Worm (Caenorhabditis elegans): Measurements from ENCODE around the gene prdx-2.
A peak's percentile ranks its signal among the peaks of the same experiment; 100 is the strongest.

The prdx-2 gene

DNA sequence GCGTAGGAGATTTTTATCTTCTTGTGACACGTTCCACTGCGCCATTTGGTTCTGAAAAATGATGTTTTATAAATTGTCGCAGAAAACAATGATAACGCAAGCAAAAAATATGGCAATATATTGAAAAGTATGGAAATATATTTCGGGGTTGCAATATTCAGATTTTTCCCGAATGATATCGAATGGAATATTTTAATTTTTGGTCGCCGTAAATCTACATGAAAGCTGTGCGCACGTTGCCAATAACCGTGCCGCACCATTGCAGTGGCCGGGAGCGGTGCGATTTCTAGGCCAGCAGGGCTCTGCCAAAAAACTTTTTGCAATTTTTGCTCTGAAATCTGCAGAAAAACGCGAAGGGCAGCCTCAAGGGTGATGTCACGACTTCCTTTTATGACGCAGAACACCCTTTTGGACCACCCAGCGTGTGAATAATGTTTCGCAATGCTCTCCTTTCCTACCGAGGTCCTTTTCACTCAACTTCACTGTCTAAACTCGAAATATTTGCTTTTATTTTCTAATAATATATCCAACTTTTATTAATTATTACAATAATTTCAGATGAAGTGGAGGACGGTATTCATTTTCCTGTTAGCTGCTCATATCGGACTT lies 19.8 kb upstream of the prdx-2 start, which contains the start of the genes F09E5.11 and bmy-1 (continued):
- no peak for TF ChIP-seq daf-8 (GFP tag; IDR thresholded peaks at IDR 0.05)
- TF ChIP-seq nhr-25 (tag; optimal IDR thresholded peaks at IDR 0.05; ENCODE audit: borderline replicate concordance, insufficient read depth), result peak; percentile 2
- no peak for TF ChIP-seq egl-27 (tag; optimal IDR thresholded peaks at IDR 0.05)
- no peak for TF ChIP-seq jun-1 (tag; optimal IDR thresholded peaks at IDR 0.05)
- no peak for TF ChIP-seq zip-2 (tag; optimal IDR thresholded peaks at IDR 0.05)

DNA sequence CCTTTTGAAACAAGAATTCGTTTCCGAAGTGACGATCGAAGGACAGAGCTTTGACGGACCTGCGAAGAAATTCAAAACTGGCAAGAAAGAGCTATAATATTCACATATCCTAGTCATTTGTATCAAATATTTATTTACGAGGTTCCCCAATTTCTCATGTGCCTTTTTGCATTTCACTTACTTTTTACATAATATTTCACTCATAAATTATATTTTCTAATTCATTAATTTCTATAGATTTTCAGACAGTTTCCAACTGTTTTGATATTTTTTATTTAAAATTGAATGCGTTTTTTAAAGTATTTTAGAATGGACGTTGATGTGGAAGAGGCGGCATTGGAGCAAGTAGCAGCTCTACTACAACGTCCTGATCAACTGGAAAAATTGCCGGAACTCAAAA lies 18.7 kb upstream of the prdx-2 start, which contains the start of gene sec-6:
Gene sec-6 (plus strand): TSS at position 301 of the 400 bp plus-strand sequence.
- TF ChIP-seq nhr-102 (tag; optimal IDR thresholded peaks at IDR 0.05), result no peak

DNA sequence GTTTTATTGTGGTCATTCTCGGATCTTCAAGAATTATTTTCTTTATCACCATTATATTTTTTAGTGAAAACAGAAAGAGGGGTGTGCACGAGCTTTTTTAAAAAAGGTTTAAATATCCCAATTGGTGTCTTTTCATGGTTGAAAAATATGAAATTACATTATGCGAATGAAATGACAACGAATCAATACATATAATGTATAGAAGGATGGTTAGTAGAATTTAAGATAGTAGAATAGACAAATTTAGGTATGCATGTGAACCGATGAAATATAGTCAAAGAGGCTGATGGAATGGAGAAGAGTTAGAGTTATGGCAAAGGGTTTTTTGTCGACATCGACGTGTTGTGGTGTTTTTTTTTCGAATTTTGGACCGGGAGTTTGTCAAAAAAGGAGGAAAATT lies 13.5 kb upstream of the prdx-2 start:
- TF ChIP-seq aha-1 (tag) (peak; percentile 22), unc-62 (GFP tag; optimal IDR thresholded peaks at IDR 0.05 in 1 of 2) (peak in 1 of 2 experiments; percentile 90), unc-62 (tag; optimal IDR thresholded peaks at IDR 0.05) (no peak), daf-12 (tag; optimal IDR thresholded peaks at IDR 0.05) (no peak)

ce11 chrII:5365645-5366044 lies 12.3 kb upstream of the prdx-2 start, which contains the start of gene F09E5.16:
Gene F09E5.16, minus strand, starts transcription at chrII:5365745.
- TF ChIP-seq spr-1 (tag; optimal IDR thresholded peaks at IDR 0.05) (no peak), hlh-30 (tag; optimal IDR thresholded peaks at IDR 0.05; ENCODE audit: insufficient read depth) (no peak)

DNA sequence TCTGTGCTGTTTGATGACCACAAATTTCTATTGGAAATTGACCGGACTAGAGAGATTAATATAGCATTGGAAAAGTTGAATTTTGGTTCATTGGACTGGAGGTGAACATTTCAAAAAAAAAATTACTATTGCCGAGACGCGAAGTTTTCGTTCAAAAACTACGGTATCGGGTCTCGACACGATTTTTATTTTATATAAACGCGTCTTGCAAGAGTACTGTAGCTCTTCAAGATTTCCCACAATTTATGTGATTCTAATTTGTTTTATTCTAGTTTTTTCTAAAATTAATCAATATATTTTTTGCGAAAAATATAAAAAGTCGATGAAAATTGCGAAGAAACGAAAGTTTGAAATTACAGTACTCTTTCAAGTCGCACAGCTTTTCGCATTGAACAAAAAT lies 7.4 kb upstream of the prdx-2 start, which contains the start of gene F09E5.12:
Gene F09E5.12 (minus strand): TSS at position 101 of the 400 bp plus-strand sequence.
- TF ChIP-seq aha-1 (tag) (peak; percentile 3), unc-62 (GFP tag; optimal IDR thresholded peaks at IDR 0.05 in 1 of 2) (no peak), unc-62 (tag; optimal IDR thresholded peaks at IDR 0.05) (no peak), egl-43 (GFP tag; IDR thresholded peaks at IDR 0.05) (no peak)

- TF ChIP-seq hmg-1.1 (GFP tag; IDR thresholded peaks at IDR 0.05) (peak; percentile 73; the same call in 1 of the 2 replicates), nhr-11 (tag; optimal IDR thresholded peaks at IDR 0.05) (peak; percentile 89), hif-1 (tag; optimal IDR thresholded peaks at IDR 0.05) (peak in 1 of 2 experiments; percentile 58), Y75B8A.6 (GFP tag; IDR thresholded peaks at IDR 0.05) (no peak), snpc-1.2 (GFP tag; IDR thresholded peaks at IDR 0.05) (no peak), pha-4 (GFP tag; IDR thresholded peaks at IDR 0.05) (peak; percentile 65), pha-4 (tag; optimal IDR thresholded peaks at IDR 0.05) (peak; percentile 15), ceh-28 (tag; optimal IDR thresholded peaks at IDR 0.05) (no peak), nhr-48 (tag; optimal IDR thresholded peaks at IDR 0.05) (peak; percentile 67), attf-4 (tag; optimal IDR thresholded peaks at IDR 0.05) (no peak), Y105C5A.15 (GFP tag; IDR thresholded peaks at IDR 0.05) (no peak), cey-2 (tag; optimal IDR thresholded peaks at IDR 0.05; ENCODE audit: borderline replicate concordance, insufficient read depth) (no peak), unc-39 (tag; optimal IDR thresholded peaks at IDR 0.05) (no peak), zfp-3 (GFP tag; conservative IDR thresholded peaks at IDR 0.05) (peak; percentile 74), spr-3 (GFP tag; optimal IDR thresholded peaks at IDR 0.05) (peak; percentile 43), unc-62 (GFP tag; optimal IDR thresholded peaks at IDR 0.05 in 1 of 2) (peak in 1 of 2 experiments; percentile 88), unc-62 (tag; optimal IDR thresholded peaks at IDR 0.05) (no peak), ceh-20 (GFP tag; IDR thresholded peaks at IDR 0.05) (peak; percentile 85), duxl-1 (tag; optimal IDR thresholded peaks at IDR 0.05; ENCODE audit: poor library complexity) (peak; percentile 58), saeg-2 (GFP tag; IDR thresholded peaks at IDR 0.05) (no peak), daf-12 (tag; optimal IDR thresholded peaks at IDR 0.05) (no peak), php-3 (GFP tag; IDR thresholded peaks at IDR 0.05) (no peak), ceh-32 (tag; optimal IDR thresholded peaks at IDR 0.05; ENCODE audit: poor library complexity) (no peak), lir-3 (tag; optimal IDR thresholded peaks at IDR 0.05) (no peak), D1046.2 (GFP tag; IDR thresholded peaks at IDR 0.05) (no peak), nhr-25 (tag; optimal IDR thresholded peaks at IDR 0.05; ENCODE audit: borderline replicate concordance, insufficient read depth) (peak; percentile 73), T26A8.4 (GFP tag; IDR thresholded peaks at IDR 0.05) (peak; percentile 90), mep-1 (tag; optimal IDR thresholded peaks at IDR 0.05) (peak; percentile 95)
These were observed 4.5 kb upstream of the prdx-2 start, which contains the start of the genes agt-2 and F09E5.3 for ce11 chrII:5373275-5374047. Gene agt-2, minus strand, starts transcription at chrII:5373827. Gene F09E5.3, plus strand, starts transcription at chrII:5373997.

Measured in whole organism, L4 larva.